Worm (Caenorhabditis elegans) whole organism, L1 larva: ENCODE results near the gene ZK105.3.

Experiments used
- ama-1 ChIP-seq: fragments of 150-350 bp; optimal IDR thresholded peaks from 2 replicates; lab custom pipeline; 2014
- egl-27 ChIP-seq, 2 experiments: fragments of 150-350 bp in 1 of 2; sonication (generic microtip); optimal IDR thresholded peaks; 3 replicates each; lab custom pipeline; 2017 to 2018; ENCODE audit warnings: missing biosample characterization in 2 of 2, missing genetic modification characterization in 2 of 2, missing genetic modification reagents in 2 of 2
- elt-3 ChIP-seq, 6 experiments: fragments of 150-350 bp in 1 of 6; sonication (generic microtip); optimal IDR thresholded peaks; 2 replicates each; lab custom pipeline; 2017 to 2018; ENCODE audit warnings: missing biosample characterization in 6 of 6, missing genetic modification characterization in 6 of 6, inconsistent platforms in 1 of 6
- jun-1 ChIP-seq: fragments of 150-350 bp; optimal IDR thresholded peaks from 2 replicates; lab custom pipeline; 2014; ENCODE audit warnings: missing biosample characterization, missing genetic modification reagents, missing genetic modification characterization
- lin-35 ChIP-seq, 2 experiments: fragments of 150-350 bp; optimal IDR thresholded peaks; 2 replicates each; lab custom pipeline; 2014; ENCODE audit warnings: missing biosample characterization in 2 of 2, missing genetic modification characterization in 2 of 2, missing genetic modification reagents in 2 of 2
- mep-1 ChIP-seq: fragments of 150-350 bp; optimal IDR thresholded peaks from 2 replicates; lab custom pipeline; 2014; ENCODE audit warnings: missing biosample characterization, missing genetic modification characterization
- nhr-28 ChIP-seq: fragments of 150-350 bp; optimal IDR thresholded peaks from 2 replicates; lab custom pipeline; 2014; ENCODE audit warnings: missing biosample characterization, missing genetic modification characterization
- swsn-7 ChIP-seq: sonication (generic microtip); optimal IDR thresholded peaks from 2 replicates; lab custom pipeline; 2016; ENCODE audit warnings: missing genetic modification characterization, missing compliant biosample characterization

ce11 chrV:7735319-7735718 is 38.4 kb downstream of the ZK105.3 start, which contains the start of gene srr-10:
- TF ChIP-seq egl-27 (tag; optimal IDR thresholded peaks at IDR 0.05; lab: Kevin White, UChicago) (no peak), ama-1 (lab: Kevin White, UChicago) (no peak), mep-1 (tag; lab: Kevin White, UChicago) (no peak), jun-1 (no peak), lin-35 (GFP tag; optimal IDR thresholded peaks at IDR 0.05; lab: Kevin White, UChicago) (no peak), swsn-7 (tag; lab: Kevin White, UChicago) (no peak), elt-3 (tag; optimal IDR thresholded peaks at IDR 0.05; lab: Kevin White, UChicago) (no peak), nhr-28 (no peak)
